Worm (Caenorhabditis elegans) whole organism, L4 larva: ENCODE results near the gene usp-33.

Experiments
- F10B5.3 ChIP-seq: sonication (generic microtip); optimal IDR thresholded peaks from 2 replicates; lab custom pipeline; 2016; ENCODE audit warnings: mild to moderate bottlenecking, missing genetic modification characterization, missing compliant biosample characterization
- T20F7.1 ChIP-seq: fragments of 200-800 bp; sonication (Bioruptor generic); optimal IDR thresholded peaks from 2 replicates; lab custom pipeline; 2018; ENCODE audit warnings: mild to moderate bottlenecking, missing genetic modification characterization, missing compliant biosample characterization
- Y105C5A.15 ChIP-seq: fragments of 200-800 bp; sonication (Bioruptor generic); IDR thresholded peaks from 2 replicates; pipeline ENCODE4 v1.3.6; 2022; ENCODE audit warnings: missing genetic modification characterization, missing compliant biosample characterization
- aha-1 ChIP-seq: fragments of 150-350 bp; peaks from one replicate; lab custom pipeline; 2014; ENCODE audit warnings: missing biosample characterization, missing genetic modification characterization
- ama-1 ChIP-seq: fragments of 150-350 bp; optimal IDR thresholded peaks from 2 replicates; lab custom pipeline; 2014; ENCODE audit warnings: inconsistent platforms, mixed read lengths
- ceh-32 ChIP-seq: sonication (generic microtip); optimal IDR thresholded peaks from 2 replicates; lab custom pipeline; 2016; ENCODE audit warnings: mild to moderate bottlenecking, missing genetic modification characterization, missing compliant biosample characterization; ENCODE audit not compliant: poor library complexity
- ces-1 ChIP-seq: fragments of 150-350 bp; sonication (generic microtip); optimal IDR thresholded peaks from 4 replicates; lab custom pipeline; 2014; ENCODE audit warnings: missing biosample characterization, missing genetic modification reagents, missing genetic modification characterization
- daf-12 ChIP-seq: fragments of 150-350 bp; optimal IDR thresholded peaks from 2 replicates; lab custom pipeline; 2014; ENCODE audit warnings: missing biosample characterization, missing genetic modification reagents, missing genetic modification characterization
- daf-16 ChIP-seq, 3 experiments: sonication (generic microtip); optimal IDR thresholded peaks; 2 replicates each; lab custom pipeline; 2016 to 2017; ENCODE audit warnings: missing genetic modification characterization in 3 of 3, missing genetic modification reagents in 3 of 3, mild to moderate bottlenecking in 2 of 3, missing compliant biosample characterization in 2 of 3, missing biosample characterization in 1 of 3, moderate library complexity in 1 of 3
- dmd-6 ChIP-seq: fragments of 200-800 bp; sonication (Bioruptor generic); IDR thresholded peaks from 2 replicates; pipeline ENCODE4 v1.3.6; 2022; ENCODE audit warnings: missing genetic modification reagents, missing genetic modification characterization, missing compliant biosample characterization
- dmd-8 ChIP-seq: fragments of 200-800 bp; sonication (Bioruptor generic); IDR thresholded peaks from 2 replicates; pipeline ENCODE4 v1.3.6; 2022; ENCODE audit warnings: missing genetic modification characterization, missing compliant biosample characterization
- duxl-1 ChIP-seq: sonication (generic microtip); optimal IDR thresholded peaks from 2 replicates; lab custom pipeline; 2016; ENCODE audit warnings: mild to moderate bottlenecking, missing genetic modification characterization, moderate library complexity, missing compliant biosample characterization; ENCODE audit not compliant: poor library complexity
- dve-1 ChIP-seq: sonication (generic microtip); optimal IDR thresholded peaks from 2 replicates; lab custom pipeline; 2017; ENCODE audit warnings: antibody characterized with exemption, mild to moderate bottlenecking, missing genetic modification characterization, missing compliant biosample characterization; ENCODE audit not compliant: insufficient read depth
- hif-1 ChIP-seq, 2 experiments: sonication (generic microtip); optimal IDR thresholded peaks; 2 replicates each; lab custom pipeline; 2016 to 2017; ENCODE audit warnings: missing compliant biosample characterization in 2 of 2, missing genetic modification characterization in 2 of 2, missing genetic modification reagents in 2 of 2, missing genotype in 2 of 2, mild to moderate bottlenecking in 1 of 2
- hlh-11 ChIP-seq: fragments of 200-800 bp; sonication (Bioruptor generic); optimal IDR thresholded peaks from 2 replicates; lab custom pipeline; 2018; ENCODE audit warnings: mild to moderate bottlenecking, missing genetic modification characterization, missing compliant biosample characterization
- hlh-30 ChIP-seq: sonication (generic microtip); optimal IDR thresholded peaks from 2 replicates; lab custom pipeline; 2017; ENCODE audit warnings: antibody characterized with exemption, mild to moderate bottlenecking, missing genetic modification characterization, missing compliant biosample characterization; ENCODE audit not compliant: insufficient read depth
- hmg-1.1 ChIP-seq: fragments of 200-800 bp; sonication (Bioruptor generic); IDR thresholded peaks from 2 replicates; pipeline ENCODE4 v1.3.6; 2022; ENCODE audit warnings: missing genetic modification reagents, missing genetic modification characterization, missing compliant biosample characterization
- lim-7 ChIP-seq: fragments of 200-800 bp; sonication (Bioruptor generic); IDR thresholded peaks from 2 replicates; pipeline ENCODE4 v1.3.6; 2022; ENCODE audit warnings: missing genetic modification characterization, missing compliant biosample characterization
- lin-15B ChIP-seq: fragments of 150-350 bp; sonication (generic microtip); optimal IDR thresholded peaks from 3 replicates; lab custom pipeline; 2014; ENCODE audit warnings: missing biosample characterization, missing genetic modification characterization
- lir-3 ChIP-seq: sonication (generic microtip); optimal IDR thresholded peaks from 2 replicates; lab custom pipeline; 2016; ENCODE audit warnings: mild to moderate bottlenecking, missing genetic modification characterization, missing compliant biosample characterization
- madf-5 ChIP-seq, 2 experiments: fragments of 200-800 bp; sonication (Bioruptor generic); IDR thresholded peaks; 2 replicates each; pipeline ENCODE4 v1.3.6; 2022; ENCODE audit warnings: missing compliant biosample characterization in 2 of 2, missing genetic modification characterization in 2 of 2
- madf-9 ChIP-seq: fragments of 200-800 bp; sonication (Bioruptor generic); conservative IDR thresholded peaks from 2 replicates; pipeline ENCODE4 v1.3.6; 2022; ENCODE audit warnings: missing genetic modification reagents, missing genetic modification characterization, missing compliant biosample characterization
- mdl-1 ChIP-seq, 2 experiments: fragments of 150-350 bp in 1 of 2; sonication (generic microtip) in 1 of 2; optimal IDR thresholded peaks; 2 replicates each; lab custom pipeline; 2014 to 2017; ENCODE audit warnings: missing biosample characterization in 2 of 2, missing genetic modification characterization in 2 of 2
- mdt-29 ChIP-seq: fragments of 200-800 bp; sonication (Bioruptor generic); IDR thresholded peaks from 2 replicates; pipeline ENCODE4 v1.3.6; 2022; ENCODE audit warnings: missing genetic modification reagents, missing genetic modification characterization, missing compliant biosample characterization
- mes-2 ChIP-seq: sonication (generic microtip); optimal IDR thresholded peaks from 2 replicates; lab custom pipeline; 2016; ENCODE audit warnings: missing genotype, mild to moderate bottlenecking, missing genetic modification characterization, missing compliant biosample characterization; ENCODE audit not compliant: poor library complexity, severe bottlenecking
- mxl-3 ChIP-seq: fragments of 200-800 bp; sonication (Bioruptor generic); optimal IDR thresholded peaks from 2 replicates; lab custom pipeline; 2018; ENCODE audit warnings: mild to moderate bottlenecking, missing genetic modification characterization, missing compliant biosample characterization
- nhr-237 ChIP-seq: sonication (generic microtip); optimal IDR thresholded peaks from 2 replicates; lab custom pipeline; 2017; ENCODE audit warnings: missing biosample characterization, missing genetic modification characterization
- nhr-28 ChIP-seq: fragments of 150-350 bp; optimal IDR thresholded peaks from 2 replicates; lab custom pipeline; 2014; ENCODE audit warnings: missing biosample characterization, missing genetic modification characterization
- nhr-48 ChIP-seq: sonication (generic microtip); optimal IDR thresholded peaks from 2 replicates; lab custom pipeline; 2016; ENCODE audit warnings: mild to moderate bottlenecking, missing genetic modification characterization, missing compliant biosample characterization
- pha-4 ChIP-seq, 2 experiments: fragments of 150-350 bp in 1 of 2; fragments of 200-800 bp in 1 of 2; sonication (Bioruptor generic) in 1 of 2; IDR thresholded peaks in 1 of 2; optimal IDR thresholded peaks in 1 of 2; 2 replicates each; pipeline versions ENCODE4 v1.3.6 to Lab custom; 2014 to 2022; ENCODE audit warnings: missing genetic modification characterization in 2 of 2, missing genetic modification reagents in 2 of 2, missing biosample characterization in 1 of 2, missing compliant biosample characterization in 1 of 2
- php-3 ChIP-seq: fragments of 200-800 bp; sonication (Bioruptor generic); IDR thresholded peaks from 2 replicates; pipeline ENCODE4 v1.3.6; 2022; ENCODE audit warnings: missing genetic modification reagents, missing genetic modification characterization, missing compliant biosample characterization
- pqm-1 ChIP-seq: sonication (generic microtip); optimal IDR thresholded peaks from 2 replicates; lab custom pipeline; 2017; ENCODE audit warnings: missing biosample characterization, missing genetic modification characterization
- saeg-2 ChIP-seq: fragments of 200-800 bp; sonication (Bioruptor generic); IDR thresholded peaks from 2 replicates; pipeline ENCODE4 v1.3.6; 2022; ENCODE audit warnings: missing genetic modification reagents, missing genetic modification characterization, missing compliant biosample characterization
- skn-1 ChIP-seq: fragments of 150-350 bp; optimal IDR thresholded peaks from 2 replicates; lab custom pipeline; 2014; ENCODE audit warnings: missing biosample characterization, missing genetic modification characterization
- spr-1 ChIP-seq: sonication (generic microtip); optimal IDR thresholded peaks from 2 replicates; lab custom pipeline; 2016; ENCODE audit warnings: mild to moderate bottlenecking, missing genetic modification characterization, missing compliant biosample characterization
- tra-1 ChIP-seq: fragments of 200-800 bp; sonication (Bioruptor generic); IDR thresholded peaks from 2 replicates; pipeline ENCODE4 v1.3.6; 2022; ENCODE audit warnings: missing genetic modification reagents, missing genetic modification characterization, missing compliant biosample characterization
- unc-62 ChIP-seq, 3 experiments: fragments of 150-350 bp in 1 of 3; sonication (generic microtip); optimal IDR thresholded peaks in 2 of 3; peaks in 1 of 3; 1 replicate in 1 of 3; 2 replicates in 2 of 3; lab custom pipeline; 2014 to 2017; ENCODE audit warnings: missing biosample characterization in 3 of 3, missing genetic modification characterization in 3 of 3, missing genetic modification reagents in 3 of 3, missing genotype in 1 of 3
- zag-1 ChIP-seq: fragments of 150-350 bp; optimal IDR thresholded peaks from 2 replicates; lab custom pipeline; 2014; ENCODE audit warnings: missing biosample characterization, missing genetic modification characterization

usp-33 gene

DNA sequence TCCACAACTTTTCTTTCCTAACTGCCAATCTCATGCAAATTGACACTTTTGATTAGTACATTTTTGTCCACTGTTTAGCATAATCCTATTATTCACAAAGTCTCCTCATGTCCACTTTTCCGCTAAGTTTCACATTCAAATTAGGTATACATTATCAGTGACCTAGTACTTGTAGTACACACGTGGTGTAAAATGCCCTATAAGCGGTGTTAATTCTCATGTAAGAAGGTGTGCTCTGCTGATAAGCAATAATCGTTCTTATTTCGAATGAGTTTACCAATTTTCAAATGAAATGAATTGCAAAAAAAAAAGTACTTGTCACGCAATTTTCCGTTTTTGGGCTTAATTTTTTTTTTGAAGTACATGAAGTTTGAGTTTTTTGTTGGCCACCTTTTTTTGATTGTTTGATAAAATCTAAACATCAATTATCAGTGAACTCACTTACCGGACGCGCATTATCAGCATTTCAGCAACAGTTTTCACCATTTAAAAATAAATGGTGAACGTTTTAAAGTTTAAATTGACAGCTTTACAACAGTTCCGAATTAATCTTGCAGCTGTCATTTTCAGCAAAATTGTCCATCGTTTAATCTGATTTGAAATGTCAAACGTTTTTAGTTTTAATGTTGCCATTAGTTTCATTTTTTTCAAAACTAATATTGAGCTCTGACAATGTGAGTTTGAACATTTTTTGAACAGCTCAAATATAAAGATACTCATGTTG is 7.7 kb downstream of the usp-33 start:
- TF ChIP-seq dmd-6 (GFP tag; lab: Robert Waterston, UW), result peak; percentile 93
- no peak for TF ChIP-seq dmd-8 (GFP tag; lab: Robert Waterston, UW)
- TF ChIP-seq nhr-28, result peak; percentile 80
- no peak for TF ChIP-seq daf-16 (GFP tag; optimal IDR thresholded peaks at IDR 0.05; lab: Kevin White, UChicago)
- TF ChIP-seq daf-16 (tag; optimal IDR thresholded peaks at IDR 0.05; lab: Kevin White, UChicago), result peak; percentile 31
- TF ChIP-seq saeg-2 (GFP tag; lab: Robert Waterston, UW), result 0 out of 2 replicates have a peak, but pooled peaks have one; percentile 9
- peak; percentile 94 for TF ChIP-seq tra-1
- TF ChIP-seq pqm-1 (tag; lab: Kevin White, UChicago), result peak; percentile 74
- TF ChIP-seq mes-2 (tag; lab: Kevin White, UChicago), result no peak
- peak; percentile 14 for TF ChIP-seq mxl-3 (GFP tag; lab: Kevin White, UChicago)
- TF ChIP-seq madf-9, result no peak
- TF ChIP-seq nhr-48, result peak; percentile 27
- peak; percentile 42 for TF ChIP-seq hlh-11 (tag; lab: Kevin White, UChicago)
- TF ChIP-seq php-3 (GFP tag; lab: Robert Waterston, UW), result peak; percentile 62; the same call in 1 of the 2 replicates
- TF ChIP-seq dve-1, result peak; percentile 42
- TF ChIP-seq mdl-1 (tag; optimal IDR thresholded peaks at IDR 0.05; lab: Kevin White, UChicago), result peak in 1 of 2 experiments; percentile 12
- TF ChIP-seq duxl-1, result no peak
- peak; percentile 87 for TF ChIP-seq aha-1 (tag; lab: Kevin White, UChicago)
- peak; percentile 27 for TF ChIP-seq T20F7.1 (GFP tag; lab: Kevin White, UChicago)

DNA sequence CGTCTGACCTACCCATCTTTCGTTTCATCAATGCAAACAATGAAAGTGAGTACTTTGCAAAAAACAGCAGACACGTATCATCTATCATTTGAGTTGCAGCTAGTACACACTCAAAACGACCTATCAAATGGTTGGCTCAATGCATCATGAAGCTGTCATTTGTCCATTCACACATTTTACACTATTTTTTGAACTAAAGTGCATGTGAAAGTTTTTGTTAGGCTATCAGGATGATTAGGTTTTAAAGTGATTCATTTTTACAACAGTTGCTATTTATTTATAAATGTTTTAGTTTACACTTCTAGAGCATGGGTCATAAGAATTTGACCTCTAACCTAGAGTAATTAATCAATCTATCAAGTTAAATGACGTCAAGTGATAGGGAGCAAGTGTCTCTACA is 8.8 kb downstream of the usp-33 start:
- TF ChIP-seq F10B5.3 (tag; lab: Kevin White, UChicago) (no peak), unc-62 (GFP tag; optimal IDR thresholded peaks at IDR 0.05 in 1 of 2; lab: Kevin White, UChicago) (peak in 1 of 2 experiments; percentile 70), unc-62 (tag; optimal IDR thresholded peaks at IDR 0.05; lab: Kevin White, UChicago) (no peak), hlh-30 (no peak), daf-16 (GFP tag; optimal IDR thresholded peaks at IDR 0.05; lab: Kevin White, UChicago) (peak in 1 of 2 experiments; percentile 78), daf-16 (tag; optimal IDR thresholded peaks at IDR 0.05; lab: Kevin White, UChicago) (no peak), daf-12 (tag; lab: Kevin White, UChicago) (no peak), mxl-3 (GFP tag; lab: Kevin White, UChicago) (no peak), saeg-2 (GFP tag; lab: Robert Waterston, UW) (no peak), hif-1 (tag; optimal IDR thresholded peaks at IDR 0.05; lab: Kevin White, UChicago) (no peak), lin-15B (no peak), nhr-237 (tag; lab: Kevin White, UChicago) (no peak), hlh-11 (tag; lab: Kevin White, UChicago) (no peak), aha-1 (tag; lab: Kevin White, UChicago) (no peak), pha-4 (GFP tag; IDR thresholded peaks at IDR 0.05; lab: Robert Waterston, UW) (no peak), pha-4 (tag; optimal IDR thresholded peaks at IDR 0.05; lab: Kevin White, UChicago) (no peak), skn-1 (tag; lab: Kevin White, UChicago) (no peak), ces-1 (no peak), ama-1 (no peak), ceh-32 (tag; lab: Kevin White, UChicago) (no peak), lir-3 (no peak), hmg-1.1 (GFP tag; lab: Robert Waterston, UW) (no peak), mdt-29 (GFP tag; lab: Robert Waterston, UW) (no peak), spr-1 (tag; lab: Kevin White, UChicago) (no peak), lim-7 (GFP tag; lab: Robert Waterston, UW) (no peak), zag-1 (tag; lab: Kevin White, UChicago) (no peak), madf-5 (GFP tag; IDR thresholded peaks at IDR 0.05; lab: Robert Waterston, UW) (no peak), Y105C5A.15 (no peak), dmd-6 (GFP tag; lab: Robert Waterston, UW) (0 out of 2 replicates have a peak, but pooled peaks have one; percentile 19)
